Fruit fly (Drosophila melanogaster): ENCODE data around the gene CG14286.

CG14286 gene

DNA sequence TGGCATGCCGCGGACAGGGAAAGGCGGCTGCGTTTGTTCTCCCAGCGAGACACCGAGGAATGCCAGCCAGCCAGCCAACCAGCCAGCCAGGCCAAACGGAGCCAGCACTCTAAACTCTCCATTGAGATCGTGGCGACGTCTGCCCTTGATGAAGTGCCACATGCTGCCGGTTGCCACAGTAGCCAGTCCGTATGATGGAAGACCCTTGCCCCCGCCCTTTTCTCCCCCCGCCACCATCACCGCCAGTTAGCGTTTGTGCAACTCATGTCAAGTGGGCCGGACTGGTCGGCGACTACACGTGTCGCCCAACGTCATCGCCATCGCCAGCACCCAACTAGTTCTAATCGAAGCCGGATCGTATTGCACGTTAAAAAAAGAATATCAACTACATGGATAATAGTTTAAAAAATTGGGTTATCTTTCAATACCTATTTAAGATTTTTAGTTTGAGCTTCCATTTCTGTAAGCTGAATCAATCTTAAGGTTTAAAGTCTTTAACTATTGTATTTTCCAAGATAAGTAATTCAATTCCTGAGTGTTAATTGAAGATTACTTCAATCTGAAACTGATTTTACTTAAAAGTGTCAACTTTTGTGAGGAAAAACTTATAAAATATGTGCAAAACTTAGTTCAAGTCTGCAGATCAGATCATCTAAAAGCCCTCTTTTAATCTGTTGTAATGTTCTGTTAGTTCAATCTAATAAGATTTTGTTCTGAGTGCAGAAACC, 46.5 kb downstream of the CG14286 start:
- TF ChIP-seq noc (tag; optimal IDR thresholded peaks at IDR 0.05): no peak

DNA sequence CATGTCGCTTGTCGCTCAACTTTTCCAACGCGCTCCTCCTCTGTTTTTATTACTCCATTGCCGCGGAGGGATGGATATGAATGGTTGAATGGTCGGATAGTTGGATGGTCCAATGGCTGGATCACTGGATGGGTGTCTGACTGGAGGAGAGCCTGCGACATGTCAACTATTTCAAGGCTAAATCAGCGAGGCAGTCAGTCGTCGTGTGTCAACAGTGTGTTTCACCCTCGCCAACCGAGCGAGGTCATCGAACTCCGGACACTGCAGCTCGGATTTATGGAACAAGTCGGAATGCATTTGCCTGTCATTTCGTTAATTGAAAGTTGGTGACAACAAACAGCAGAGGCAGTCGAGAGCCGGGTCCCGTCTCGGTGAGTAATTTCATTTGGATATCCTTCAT, 48.1 kb downstream of the CG14286 start:
- no peak for TF ChIP-seq noc (tag; optimal IDR thresholded peaks at IDR 0.05)

DNA sequence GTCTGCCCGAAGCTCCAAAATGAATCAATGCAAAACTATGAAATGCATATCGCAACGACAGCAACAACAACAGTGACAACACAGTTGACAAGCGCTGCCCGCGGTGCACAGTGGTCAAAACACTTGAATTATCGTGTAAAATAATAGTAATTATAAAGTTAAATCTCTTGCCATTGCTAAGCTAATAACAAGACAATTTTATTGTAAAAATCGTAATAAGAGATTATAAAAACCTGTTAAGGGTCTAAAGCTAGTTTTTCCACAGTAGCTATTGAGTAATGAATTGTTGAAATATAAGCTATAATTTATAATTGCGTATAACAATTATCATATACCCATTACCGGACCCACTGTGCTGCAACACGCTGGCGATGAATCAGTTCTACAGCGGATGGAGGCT, 49.1 kb downstream of the CG14286 start:
- no peak for TF ChIP-seq noc (tag; optimal IDR thresholded peaks at IDR 0.05)

DNA sequence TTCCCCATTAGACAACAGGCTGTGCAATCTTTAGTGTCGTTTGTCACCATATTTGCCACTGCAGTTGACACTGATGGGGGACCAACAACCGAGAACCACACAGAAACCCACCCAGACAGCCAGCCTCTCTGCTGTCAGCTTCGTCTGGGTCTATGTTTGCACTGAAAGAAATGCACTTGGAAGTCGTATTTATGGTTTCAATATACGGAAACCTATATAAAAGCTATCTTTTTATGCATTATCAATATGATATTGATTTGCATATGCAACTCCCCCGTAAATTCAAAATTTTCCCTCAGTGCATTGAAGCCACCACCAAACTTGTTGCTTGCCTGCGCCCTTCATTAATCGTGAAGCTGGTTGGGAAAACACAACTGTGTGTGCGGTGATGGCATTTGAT, 50.3 kb downstream of the CG14286 start:
- no peak for TF ChIP-seq noc (tag; optimal IDR thresholded peaks at IDR 0.05)

Measured in whole organism, larva.